Fruit fly (Drosophila melanogaster): Measurements from ENCODE around the gene Adss.

The Adss gene

DNA sequence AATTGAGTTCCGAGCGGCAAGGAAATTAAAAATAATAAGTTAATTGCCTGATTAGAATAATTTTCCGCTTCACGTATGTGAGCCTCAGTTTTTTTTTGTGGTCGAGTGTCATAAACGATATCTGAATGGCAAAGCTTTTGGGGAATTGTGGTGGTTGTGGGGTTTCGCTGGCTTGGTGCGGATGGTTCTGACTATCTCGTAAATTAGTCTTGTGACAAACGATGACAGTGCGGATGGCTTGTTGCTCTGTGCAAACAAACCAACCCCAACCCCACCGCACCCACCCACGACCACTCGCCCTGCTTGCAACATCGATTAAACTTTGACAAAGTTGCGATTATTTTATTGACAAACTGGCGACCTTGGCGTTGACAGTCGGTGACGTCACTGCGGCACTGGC, 3.5 kb downstream of the Adss start (continued):
- TF ChIP-seq H2.0 (GFP tag; IDR thresholded peaks at IDR 0.05) (no peak), CG11456 (GFP tag; IDR thresholded peaks at IDR 0.05) (no peak), pan (optimal IDR thresholded peaks at IDR 0.05) (no peak), pan (GFP tag; optimal IDR thresholded peaks at IDR 0.05 in 1 of 2, IDR thresholded peaks at IDR 0.05 in 1 of 2) (no peak), Lhr (GFP tag; optimal IDR thresholded peaks at IDR 0.05) (no peak), Chrac-16 (GFP tag; optimal IDR thresholded peaks at IDR 0.05) (no peak), Hr51 (GFP tag; optimal IDR thresholded peaks at IDR 0.05) (no peak), Max (GFP tag; optimal IDR thresholded peaks at IDR 0.05) (no peak), odd (GFP tag; optimal IDR thresholded peaks at IDR 0.05) (no peak), lab (GFP tag; optimal IDR thresholded peaks at IDR 0.05) (peak; percentile 62), CG33213 (GFP tag; optimal IDR thresholded peaks at IDR 0.05) (no peak), eve (GFP tag; optimal IDR thresholded peaks at IDR 0.05) (no peak), shn (GFP tag; optimal IDR thresholded peaks at IDR 0.05) (no peak), CG8924 (tag; optimal IDR thresholded peaks at IDR 0.05) (no peak), ase (GFP tag; IDR thresholded peaks at IDR 0.05) (0 out of 3 replicates have a peak, but pooled peaks have one; percentile 14), CG9932 (GFP tag; IDR thresholded peaks at IDR 0.05) (no peak), danr (GFP tag; IDR thresholded peaks at IDR 0.05) (no peak), CG16813 (GFP tag; IDR thresholded peaks at IDR 0.05; ENCODE audit: partially characterized antibody) (0 out of 3 replicates have a peak, but pooled peaks have one; percentile 23), p53 (GFP tag; optimal IDR thresholded peaks at IDR 0.05) (no peak), CG10543 (GFP tag; optimal IDR thresholded peaks at IDR 0.05) (peak; percentile 55), CoRest (tag; optimal IDR thresholded peaks at IDR 0.05) (no peak), Nf-YC (tag; optimal IDR thresholded peaks at IDR 0.05) (no peak), ac (GFP tag; optimal IDR thresholded peaks at IDR 0.05) (no peak), CG12071 (GFP tag; optimal IDR thresholded peaks at IDR 0.05) (no peak), mirr (GFP tag; optimal IDR thresholded peaks at IDR 0.05) (peak; percentile 46), CG32532 (GFP tag; IDR thresholded peaks at IDR 0.05) (no peak), crol (GFP tag; IDR thresholded peaks at IDR 0.05) (peak; percentile 53), Hey (tag; optimal IDR thresholded peaks at IDR 0.05) (no peak), grn (GFP tag; optimal IDR thresholded peaks at IDR 0.05) (no peak), Xrp1 (GFP tag; IDR thresholded peaks at IDR 0.05) (no peak), CG31388 (GFP tag; optimal IDR thresholded peaks at IDR 0.05) (no peak), Abd-B (GFP tag; optimal IDR thresholded peaks at IDR 0.05) (no peak), cwo (GFP tag; optimal IDR thresholded peaks at IDR 0.05) (peak; percentile 48), CG10654 (GFP tag; optimal IDR thresholded peaks at IDR 0.05) (no peak), ranshi (GFP tag; IDR thresholded peaks at IDR 0.05) (no peak), CG7372 (GFP tag; IDR thresholded peaks at IDR 0.05) (no peak), fd96Cb (tag; optimal IDR thresholded peaks at IDR 0.05) (no peak), tup (GFP tag; optimal IDR thresholded peaks at IDR 0.05) (no peak), pum (GFP tag; optimal IDR thresholded peaks at IDR 0.05) (no peak), usp (GFP tag; optimal IDR thresholded peaks at IDR 0.05) (no peak), CG17802 (tag; optimal IDR thresholded peaks at IDR 0.05) (no peak), zf30C (GFP tag; optimal IDR thresholded peaks at IDR 0.05) (no peak), CG5953 (GFP tag; IDR thresholded peaks at IDR 0.05) (no peak), eyg (GFP tag; optimal IDR thresholded peaks at IDR 0.05) (no peak), Dek (tag; optimal IDR thresholded peaks at IDR 0.05) (no peak), zfh2 (GFP tag; optimal IDR thresholded peaks at IDR 0.05) (no peak), exex (tag; optimal IDR thresholded peaks at IDR 0.05) (peak; percentile 83), CG17328 (GFP tag; IDR thresholded peaks at IDR 0.05) (no peak), Lpt (GFP tag; optimal IDR thresholded peaks at IDR 0.05) (no peak), dmrt11E (tag; optimal IDR thresholded peaks at IDR 0.05) (no peak), stwl (tag; optimal IDR thresholded peaks at IDR 0.05) (no peak), Sry-β (GFP tag; optimal IDR thresholded peaks at IDR 0.05) (no peak)
